Fruit fly (Drosophila melanogaster) whole organism, wandering third instar larva: ENCODE results near the gene Kat60.
A peak's percentile ranks its signal among the peaks of the same experiment; 100 is the strongest.

Experiments
- CG9705 ChIP-seq: fragments of 200-800 bp; sonication (Bioruptor generic); optimal IDR thresholded peaks from 2 replicates; lab custom pipeline; 2018; ENCODE audit warnings: missing biosample characterization, mild to moderate bottlenecking, missing genetic modification characterization
- CrebA ChIP-seq: fragments of 200-800 bp; sonication (Bioruptor generic); optimal IDR thresholded peaks from 2 replicates; lab custom pipeline; 2016; ENCODE audit warnings: missing biosample characterization, mild to moderate bottlenecking, missing genetic modification characterization, borderline replicate concordance
- Dfd ChIP-seq: fragments of >200 bp; optimal IDR thresholded peaks from 2 replicates; lab custom pipeline; 2017; ENCODE audit warnings: missing biosample characterization, missing genetic modification characterization
- GATAd ChIP-seq: sonication (Bioruptor generic); optimal IDR thresholded peaks from 2 replicates; lab custom pipeline; 2016; ENCODE audit warnings: missing biosample characterization, missing genetic modification characterization
- HLH106 ChIP-seq: fragments of 200-800 bp; optimal IDR thresholded peaks from 3 replicates; lab custom pipeline; 2019; ENCODE audit warnings: missing biosample characterization, mild to moderate bottlenecking, missing genetic modification characterization, moderate library complexity
- Hnf4 ChIP-seq: fragments of 200-800 bp; sonication (Bioruptor generic); optimal IDR thresholded peaks from 2 replicates; lab custom pipeline; 2016; ENCODE audit warnings: missing biosample characterization, mild to moderate bottlenecking, missing genetic modification characterization
- Hr78 ChIP-seq: fragments of >200 bp; optimal IDR thresholded peaks from 2 replicates; lab custom pipeline; 2017; ENCODE audit warnings: missing biosample characterization, missing genetic modification characterization
- Hr83 ChIP-seq: fragments of 200-300 bp; sonication (Bioruptor generic); optimal IDR thresholded peaks from 2 replicates; lab custom pipeline; 2016; ENCODE audit warnings: missing biosample characterization, mild to moderate bottlenecking, missing genetic modification characterization, moderate library complexity; ENCODE audit not compliant: poor library complexity, severe bottlenecking
- Mio ChIP-seq: sonication (Bioruptor generic); optimal IDR thresholded peaks from 2 replicates; lab custom pipeline; 2016; ENCODE audit warnings: missing biosample characterization, missing genetic modification characterization
- Myc ChIP-seq: fragments of >200 bp; optimal IDR thresholded peaks from 2 replicates; lab custom pipeline; 2017
- N ChIP-seq: fragments of >200 bp; optimal IDR thresholded peaks from 2 replicates; lab custom pipeline; 2018; ENCODE audit warnings: missing biosample characterization, missing external identifiers, missing genetic modification characterization
- OdsH ChIP-seq: fragments of 200-800 bp; sonication (Bioruptor generic); optimal IDR thresholded peaks from 2 replicates; lab custom pipeline; 2016; ENCODE audit warnings: missing biosample characterization, mild to moderate bottlenecking, missing genetic modification characterization
- Rel ChIP-seq, 2 experiments: fragments of 200-800 bp; sonication (Bioruptor generic) in 1 of 2; optimal IDR thresholded peaks; 2 replicates in 1 of 2; 3 replicates in 1 of 2; lab custom pipeline; 2016 to 2019; ENCODE audit warnings: mild to moderate bottlenecking in 2 of 2, missing biosample characterization in 2 of 2, missing genetic modification characterization in 2 of 2, moderate library complexity in 1 of 2
- Sp1 ChIP-seq: fragments of 200-800 bp; sonication (Bioruptor generic); optimal IDR thresholded peaks from 3 replicates; lab custom pipeline; 2019; ENCODE audit warnings: missing biosample characterization, mild to moderate bottlenecking, missing genetic modification characterization, moderate library complexity
- Vsx2 ChIP-seq: fragments of 200-300, 225-300 bp; sonication (Bioruptor generic); optimal IDR thresholded peaks from 2 replicates; lab custom pipeline; 2018; ENCODE audit warnings: missing biosample characterization, missing genetic modification characterization; ENCODE audit not compliant: partially characterized antibody
- br ChIP-seq: fragments of 200-800 bp; sonication (Bioruptor generic); optimal IDR thresholded peaks from 2 replicates; lab custom pipeline; 2016; ENCODE audit warnings: missing biosample characterization, missing genetic modification characterization
- brk ChIP-seq: fragments of 200-800 bp; sonication (Bioruptor generic); optimal IDR thresholded peaks from 2 replicates; lab custom pipeline; 2016; ENCODE audit warnings: missing biosample characterization, mild to moderate bottlenecking, missing genetic modification characterization
- dl ChIP-seq, 2 experiments: fragments of 175-275, 200-275 bp in 1 of 2; fragments of 200-275 bp in 1 of 2; sonication (Bioruptor generic); optimal IDR thresholded peaks; lab custom pipeline; 2018; ENCODE audit warnings: mild to moderate bottlenecking in 2 of 2, missing biosample characterization in 2 of 2, missing genetic modification characterization in 2 of 2, moderate library complexity in 2 of 2; ENCODE audit not compliant: partially characterized antibody in 2 of 2, insufficient read depth in 1 of 2
- dmrt93B ChIP-seq: fragments of 200-800 bp; sonication (Bioruptor generic); optimal IDR thresholded peaks from 2 replicates; lab custom pipeline; 2018; ENCODE audit warnings: missing biosample characterization, mild to moderate bottlenecking, missing genetic modification characterization
- dsf ChIP-seq: sonication (Bioruptor generic); optimal IDR thresholded peaks from 2 replicates; lab custom pipeline; 2016; ENCODE audit warnings: missing biosample characterization, missing genetic modification characterization, borderline replicate concordance
- ey ChIP-seq: fragments of 200-800 bp; sonication (Bioruptor generic); optimal IDR thresholded peaks from 2 replicates; lab custom pipeline; 2016; ENCODE audit warnings: missing biosample characterization, missing genetic modification characterization
- foxo ChIP-seq, 2 experiments: fragments of 200-800 bp; sonication (Bioruptor generic); optimal IDR thresholded peaks; 2 replicates in 1 of 2; 3 replicates in 1 of 2; lab custom pipeline; 2016 to 2017; ENCODE audit warnings: missing biosample characterization in 2 of 2, missing genetic modification characterization in 2 of 2
- fru ChIP-seq: fragments of 200-800 bp; sonication (Bioruptor generic); optimal IDR thresholded peaks from 3 replicates; lab custom pipeline; 2016; ENCODE audit warnings: missing biosample characterization, mild to moderate bottlenecking, missing genetic modification characterization
- h ChIP-seq: fragments of 200-800 bp; sonication (Bioruptor generic); optimal IDR thresholded peaks from 3 replicates; lab custom pipeline; 2016; ENCODE audit warnings: missing biosample characterization, mild to moderate bottlenecking, missing genetic modification characterization
- jim ChIP-seq: fragments of 175-275, 200-325 bp; sonication (Bioruptor generic); optimal IDR thresholded peaks from 2 replicates; lab custom pipeline; 2016; ENCODE audit warnings: missing biosample characterization, mild to moderate bottlenecking, missing genetic modification characterization
- lola ChIP-seq: fragments of >200 bp; optimal IDR thresholded peaks from 2 replicates; lab custom pipeline; 2017; ENCODE audit warnings: missing biosample characterization, missing genetic modification characterization
- psq ChIP-seq: fragments of 200-800 bp; sonication (Bioruptor generic); optimal IDR thresholded peaks from 3 replicates; lab custom pipeline; 2017; ENCODE audit warnings: missing biosample characterization, mild to moderate bottlenecking, missing genetic modification characterization, moderate library complexity
- rgr ChIP-seq: fragments of 200-800 bp; sonication (Bioruptor generic); optimal IDR thresholded peaks from 3 replicates; lab custom pipeline; 2016; ENCODE audit warnings: missing biosample characterization, mild to moderate bottlenecking, missing genetic modification characterization
- sage ChIP-seq: fragments of 200-800 bp; sonication (Bioruptor generic); optimal IDR thresholded peaks from 2 replicates; lab custom pipeline; 2016; ENCODE audit warnings: missing biosample characterization, mild to moderate bottlenecking, missing genetic modification characterization
- sv ChIP-seq: fragments of 200-800 bp; sonication (Bioruptor generic); optimal IDR thresholded peaks from 3 replicates; lab custom pipeline; 2016; ENCODE audit warnings: missing biosample characterization, missing genetic modification characterization
- tai ChIP-seq: sonication (Bioruptor generic); optimal IDR thresholded peaks from 2 replicates; lab custom pipeline; 2016; ENCODE audit warnings: missing biosample characterization, missing genetic modification characterization
- usp ChIP-seq: fragments of >200 bp; optimal IDR thresholded peaks from 2 replicates; lab custom pipeline; 2017; ENCODE audit warnings: missing biosample characterization, missing genetic modification characterization
- woc ChIP-seq: sonication (Bioruptor generic); optimal IDR thresholded peaks from 2 replicates; lab custom pipeline; 2016; ENCODE audit warnings: missing biosample characterization, mild to moderate bottlenecking, missing genetic modification characterization

Gene Kat60

DNA sequence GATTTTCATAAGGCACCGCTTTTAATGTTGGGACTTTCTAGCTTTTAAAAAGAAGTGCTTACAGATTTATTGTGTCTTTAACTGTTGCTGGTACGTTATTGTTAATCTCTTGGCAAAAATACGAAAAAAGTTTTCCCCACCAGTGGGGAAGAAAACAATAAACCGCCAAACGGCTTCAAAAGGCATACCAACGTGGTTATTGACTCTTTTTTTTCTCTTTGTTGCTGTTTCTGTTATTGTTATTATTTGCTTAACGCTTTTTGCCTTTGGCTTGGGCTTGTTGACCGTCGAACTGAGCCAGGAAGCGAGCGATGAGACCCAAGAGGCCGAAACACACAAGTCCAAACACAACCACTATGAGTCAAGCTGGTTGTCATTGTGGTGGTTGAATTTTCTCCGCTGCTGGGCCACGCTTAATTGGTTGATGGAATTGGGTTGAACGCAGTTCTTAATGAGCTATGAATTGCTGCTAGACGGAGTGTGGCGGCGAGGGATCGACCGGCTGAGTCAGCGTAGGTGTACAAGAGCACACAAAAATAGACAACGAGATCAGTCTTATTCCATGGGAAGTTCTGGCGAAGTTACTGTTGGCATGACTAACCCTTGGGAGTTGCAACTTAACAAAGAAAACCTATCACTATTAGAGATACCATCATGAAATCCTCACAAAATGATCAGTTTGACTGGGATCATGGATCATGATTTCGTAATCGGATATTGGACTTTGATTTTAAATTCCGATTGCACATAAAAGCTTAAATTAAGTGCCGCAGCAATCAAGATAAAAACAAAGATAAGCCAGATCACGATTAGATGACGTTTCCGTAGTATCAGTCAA is 24.5 kb downstream of the Kat60 start:
- TF ChIP-seq tai (GFP tag; lab: Kevin White, UChicago) (no peak), Rel (GFP tag; optimal IDR thresholded peaks at IDR 0.05; lab: Kevin White, UChicago) (no peak), Rel (tag; optimal IDR thresholded peaks at IDR 0.05; lab: Kevin White, UChicago) (peak; percentile 80), N (no peak)
- TF ChIP-seq, all 38 proteins: peak for 1

- TF ChIP-seq jim (GFP tag; lab: Kevin White, UChicago) (no peak), dsf (GFP tag; lab: Kevin White, UChicago) (no peak), h (GFP tag; lab: Kevin White, UChicago) (no peak), Hr83 (GFP tag; lab: Kevin White, UChicago) (no peak), woc (GFP tag; lab: Kevin White, UChicago) (no peak), GATAd (GFP tag; lab: Kevin White, UChicago) (no peak), br (GFP tag; lab: Kevin White, UChicago) (no peak), Vsx2 (GFP tag; lab: Kevin White, UChicago) (no peak), sv (GFP tag; lab: Kevin White, UChicago) (no peak), CG9705 (GFP tag; lab: Kevin White, UChicago) (no peak), sage (GFP tag; lab: Kevin White, UChicago) (no peak), Dfd (GFP tag; lab: Kevin White, UChicago) (no peak), usp (GFP tag; lab: Kevin White, UChicago) (no peak), psq (GFP tag; lab: Kevin White, UChicago) (no peak), Hr78 (GFP tag; lab: Kevin White, UChicago) (no peak), dmrt93B (GFP tag; lab: Kevin White, UChicago) (no peak)
These were observed 26.5 kb downstream of the Kat60 start for dm6 chr3R:5205319-5206033.

DNA sequence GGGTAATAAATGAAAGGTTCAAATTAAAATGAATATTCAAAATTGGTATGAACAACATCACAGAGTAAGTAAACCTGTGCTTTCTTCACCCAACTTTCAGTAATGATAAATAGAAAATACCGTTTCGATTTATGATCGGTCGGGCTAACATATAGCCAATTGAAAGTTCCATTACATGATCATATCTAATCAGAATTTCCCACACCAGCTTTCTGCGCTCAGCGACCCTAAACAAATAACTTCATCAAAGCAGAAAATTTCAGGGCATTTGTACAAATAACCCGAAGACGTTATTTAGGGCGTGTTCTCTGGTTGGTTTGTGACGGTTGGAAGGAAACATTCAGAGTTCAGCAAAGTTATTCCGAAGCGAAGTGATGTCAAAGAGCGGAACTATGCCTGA is 28.2 kb downstream of the Kat60 start:
- TF ChIP-seq h (GFP tag; lab: Kevin White, UChicago) (no peak), Mio (GFP tag; lab: Kevin White, UChicago) (no peak), ey (GFP tag; lab: Kevin White, UChicago) (no peak)

dm6 chr3R:5199581-5199980 is 32.4 kb downstream of the Kat60 start:
- TF ChIP-seq dsf (GFP tag; lab: Kevin White, UChicago) (no peak), foxo (GFP tag; optimal IDR thresholded peaks at IDR 0.05; lab: Kevin White, UChicago) (no peak), CrebA (no peak), woc (GFP tag; lab: Kevin White, UChicago) (no peak), HLH106 (tag; lab: Kevin White, UChicago) (no peak), brk (GFP tag; lab: Kevin White, UChicago) (no peak), jim (GFP tag; lab: Kevin White, UChicago) (no peak), dl (GFP tag; optimal IDR thresholded peaks at IDR 0.05; lab: Kevin White, UChicago; ENCODE audit: insufficient read depth in 1 of 2, partially characterized antibody in 2 of 2) (no peak), usp (GFP tag; lab: Kevin White, UChicago) (no peak), Vsx2 (GFP tag; lab: Kevin White, UChicago) (no peak)

DNA sequence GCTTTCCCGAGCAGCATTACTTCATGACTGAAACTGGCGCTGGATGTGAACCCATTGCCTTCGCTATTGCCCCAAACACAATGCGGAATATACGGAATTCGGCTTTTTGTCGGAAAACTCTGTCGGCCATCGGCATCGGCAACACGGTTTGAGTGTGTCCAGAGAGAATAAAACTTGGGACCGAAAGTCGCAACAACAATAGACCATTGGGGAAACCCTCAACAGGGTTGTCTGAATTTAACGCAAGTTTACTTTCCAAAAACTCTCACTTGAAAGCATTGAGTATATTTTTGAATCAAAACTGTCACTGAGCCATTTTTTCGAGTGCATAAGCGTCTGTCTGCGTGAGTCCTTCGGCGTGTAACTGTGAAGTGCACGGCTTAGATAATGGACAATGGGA is 33.7 kb downstream of the Kat60 start:
- TF ChIP-seq lola (GFP tag; lab: Kevin White, UChicago): no peak
- peak; percentile 0 for TF ChIP-seq OdsH (GFP tag; lab: Kevin White, UChicago)
- TF ChIP-seq br (GFP tag; lab: Kevin White, UChicago): peak; percentile 23
- peak; percentile 46 for TF ChIP-seq h (GFP tag; lab: Kevin White, UChicago)
- TF ChIP-seq HLH106 (tag; lab: Kevin White, UChicago): peak; percentile 51
- TF ChIP-seq dmrt93B (GFP tag; lab: Kevin White, UChicago): peak; percentile 0
- TF ChIP-seq brk (GFP tag; lab: Kevin White, UChicago): no peak
- TF ChIP-seq Vsx2 (GFP tag; lab: Kevin White, UChicago): no peak
- peak; percentile 11 for TF ChIP-seq psq (GFP tag; lab: Kevin White, UChicago)
- no peak for TF ChIP-seq Hr83 (GFP tag; lab: Kevin White, UChicago)
- TF ChIP-seq foxo (GFP tag; optimal IDR thresholded peaks at IDR 0.05; lab: Kevin White, UChicago): peak in 1 of 2 experiments; percentile 52
- no peak for TF ChIP-seq Myc (lab: Kevin White, UChicago)
- TF ChIP-seq fru: peak; percentile 58
- TF ChIP-seq GATAd (GFP tag; lab: Kevin White, UChicago): no peak
- no peak for TF ChIP-seq tai (GFP tag; lab: Kevin White, UChicago)
- TF ChIP-seq rgr (GFP tag; lab: Kevin White, UChicago): peak; percentile 26
- TF ChIP-seq ey (GFP tag; lab: Kevin White, UChicago): peak; percentile 46
- TF ChIP-seq dsf (GFP tag; lab: Kevin White, UChicago): no peak
- TF ChIP-seq Sp1: peak; percentile 42
- peak; percentile 28 for TF ChIP-seq sv (GFP tag; lab: Kevin White, UChicago)
- TF ChIP-seq Hr78 (GFP tag; lab: Kevin White, UChicago): no peak
- TF ChIP-seq N: no peak
- TF ChIP-seq woc (GFP tag; lab: Kevin White, UChicago): no peak
- TF ChIP-seq Hnf4 (GFP tag; lab: Kevin White, UChicago): peak; percentile 9
